Worm (Caenorhabditis elegans) whole organism, L4/young adult: ENCODE results near the gene Y116A8C.19.

Source experiments
- W03F9.2 ChIP-seq: fragments of 150-350 bp; optimal IDR thresholded peaks from 2 replicates; lab custom pipeline; 2014; ENCODE audit warnings: missing biosample characterization, missing genetic modification characterization
- dao-5 ChIP-seq: sonication (generic microtip); optimal IDR thresholded peaks from 2 replicates; lab custom pipeline; 2016; ENCODE audit warnings: missing genotype, missing genetic modification characterization, moderate library complexity, missing compliant biosample characterization
- him-1 ChIP-seq: sonication (generic microtip); optimal IDR thresholded peaks from 2 replicates; lab custom pipeline; 2016; ENCODE audit warnings: missing genotype, missing genetic modification reagents, missing genetic modification characterization, missing compliant biosample characterization

- no peak for TF ChIP-seq W03F9.2
- no peak for TF ChIP-seq him-1 (tag; lab: Kevin White, UChicago)
- no peak for TF ChIP-seq dao-5 (tag; lab: Kevin White, UChicago)
Observed at ce11 chrIV:17026568-17026967, 12.9 kb downstream of the Y116A8C.19 start.
